Worm (Caenorhabditis elegans): ENCODE results near the gene coh-4.

coh-4 gene

ce11 chrV:4175624-4176023 is at the start of gene coh-4, which contains the start of gene pid-5 (continued):
- TF ChIP-seq cebp-1 (GFP tag; IDR thresholded peaks at IDR 0.05): no peak
- TF ChIP-seq cebp-1 (tag; optimal IDR thresholded peaks at IDR 0.05): no peak
- TF ChIP-seq nhr-120 (GFP tag; IDR thresholded peaks at IDR 0.05): no peak
- peak; percentile 63 for TF ChIP-seq nfyb-1 (GFP tag; IDR thresholded peaks at IDR 0.05)
- no peak for TF ChIP-seq egl-18 (GFP tag; IDR thresholded peaks at IDR 0.05)
- 0 out of 2 replicates have a peak, but pooled peaks have one; percentile 70 for TF ChIP-seq madf-3 (GFP tag; IDR thresholded peaks at IDR 0.05)
- no peak for TF ChIP-seq unc-62 (GFP tag; optimal IDR thresholded peaks at IDR 0.05)
- no peak for TF ChIP-seq ztf-6 (GFP tag; IDR thresholded peaks at IDR 0.05)
- TF ChIP-seq chd-7 (tag; optimal IDR thresholded peaks at IDR 0.05): no peak
- no peak for TF ChIP-seq nhr-179 (tag; optimal IDR thresholded peaks at IDR 0.05)
- no peak for TF ChIP-seq ceh-58 (GFP tag; IDR thresholded peaks at IDR 0.05)
- TF ChIP-seq mel-28 (tag; optimal IDR thresholded peaks at IDR 0.05; ENCODE audit: borderline replicate concordance): no peak
- TF ChIP-seq let-607 (tag; optimal IDR thresholded peaks at IDR 0.05): no peak
- TF ChIP-seq B0019.2 (GFP tag; conservative IDR thresholded peaks at IDR 0.05): peak; percentile 83
- TF ChIP-seq hlh-12 (tag; optimal IDR thresholded peaks at IDR 0.05): no peak
- TF ChIP-seq hmg-1.2 (GFP tag; IDR thresholded peaks at IDR 0.05): peak; percentile 44
- no peak for TF ChIP-seq cebp-2 (GFP tag; IDR thresholded peaks at IDR 0.05)
- TF ChIP-seq pbrm-1 (GFP tag; IDR thresholded peaks at IDR 0.05): peak; percentile 61
- no peak for TF ChIP-seq nhr-80 (tag; optimal IDR thresholded peaks at IDR 0.05)
- peak; percentile 68; the same call in 1 of the 2 replicates for TF ChIP-seq ztf-28 (GFP tag; IDR thresholded peaks at IDR 0.05)
- peak; percentile 24; the same call in 1 of the 2 replicates for TF ChIP-seq lir-1 (GFP tag; conservative IDR thresholded peaks at IDR 0.05)
- no peak for TF ChIP-seq ztf-25 (GFP tag; IDR thresholded peaks at IDR 0.05)
- TF ChIP-seq lin-40 (tag; optimal IDR thresholded peaks at IDR 0.05): no peak
- no peak for TF ChIP-seq hmg-20 (GFP tag; IDR thresholded peaks at IDR 0.05)
- TF ChIP-seq ama-1 (optimal IDR thresholded peaks at IDR 0.05): no peak
- TF ChIP-seq ama-1 (GFP tag; optimal IDR thresholded peaks at IDR 0.05): no peak
- no peak for TF ChIP-seq madf-10 (tag; optimal IDR thresholded peaks at IDR 0.05)
- TF ChIP-seq ceh-27 (GFP tag; optimal IDR thresholded peaks at IDR 0.05): no peak
- TF ChIP-seq Y56A3A.18 (GFP tag; IDR thresholded peaks at IDR 0.05): no peak
- no peak for TF ChIP-seq F52B5.7 (tag; optimal IDR thresholded peaks at IDR 0.05)
- no peak for TF ChIP-seq ztf-22 (GFP tag; optimal IDR thresholded peaks at IDR 0.05)

ce11 chrV:4219342-4219741 is 43.9 kb upstream of the coh-4 start, which contains the start of gene nlp-9:
Gene nlp-9 (plus strand): TSS chrV:4219642.
- TF ChIP-seq K12H6.12 (tag; optimal IDR thresholded peaks at IDR 0.05): no peak
- no peak for TF ChIP-seq ztf-6 (GFP tag; IDR thresholded peaks at IDR 0.05)
- no peak for TF ChIP-seq atf-7 (tag; optimal IDR thresholded peaks at IDR 0.05)
- no peak for TF ChIP-seq hsf-1 (GFP tag; IDR thresholded peaks at IDR 0.05)
- TF ChIP-seq ztf-26 (tag; optimal IDR thresholded peaks at IDR 0.05): no peak
- TF ChIP-seq ceh-79 (tag; optimal IDR thresholded peaks at IDR 0.05): no peak
- no peak for TF ChIP-seq egl-44 (GFP tag; IDR thresholded peaks at IDR 0.05)
- no peak for TF ChIP-seq snpc-3.4 (tag; optimal IDR thresholded peaks at IDR 0.05)
- no peak for TF ChIP-seq nfya-1 (tag; optimal IDR thresholded peaks at IDR 0.05; ENCODE audit: borderline replicate concordance, insufficient read depth)
- TF ChIP-seq ccch-3 (GFP tag; optimal IDR thresholded peaks at IDR 0.05): no peak
- no peak for TF ChIP-seq chd-7 (tag; optimal IDR thresholded peaks at IDR 0.05)
- no peak for TF ChIP-seq lin-26 (GFP tag; IDR thresholded peaks at IDR 0.05)
- TF ChIP-seq F23B12.7 (tag; optimal IDR thresholded peaks at IDR 0.05; ENCODE audit: insufficient read depth): no peak
- TF ChIP-seq mel-28 (tag; optimal IDR thresholded peaks at IDR 0.05; ENCODE audit: borderline replicate concordance): no peak
- TF ChIP-seq tbx-9 (tag; optimal IDR thresholded peaks at IDR 0.05; ENCODE audit: borderline replicate concordance): no peak
- TF ChIP-seq dpl-1 (GFP tag; optimal IDR thresholded peaks at IDR 0.05): no peak

All from whole organism, young adult.